Fruit fly (Drosophila melanogaster) whole organism, prepupa: ENCODE measurements around the gene CG11811.

Experiments used
- Blimp-1 ChIP-seq: fragments of 200-800 bp; sonication (Bioruptor generic); optimal IDR thresholded peaks from 3 replicates; lab custom pipeline; 2017; ENCODE audit warnings: missing biosample characterization, missing genetic modification characterization, mild to moderate bottlenecking, moderate library complexity, missing genetic modification reagents
- CG10631 ChIP-seq: fragments of 200-800 bp; sonication (Bioruptor generic); optimal IDR thresholded peaks from 2 replicates; lab custom pipeline; 2016; ENCODE audit warnings: missing biosample characterization, missing genetic modification characterization
- CG10669 ChIP-seq: fragments of 200-800 bp; sonication (Bioruptor generic); optimal IDR thresholded peaks from 3 replicates; lab custom pipeline; 2018; ENCODE audit warnings: missing biosample characterization, mild to moderate bottlenecking, missing genetic modification characterization, moderate library complexity
- CG11294 ChIP-seq: fragments of 200-800 bp; sonication (Bioruptor generic); IDR thresholded peaks from 2 replicates; pipeline ENCODE4 v1.3.6; 2022; ENCODE audit warnings: missing biosample characterization, missing genetic modification characterization
- CG11762 ChIP-seq: fragments of 200-800 bp; sonication (Bioruptor generic); optimal IDR thresholded peaks from 3 replicates; lab custom pipeline; 2016; ENCODE audit warnings: missing biosample characterization, missing genetic modification characterization; ENCODE audit not compliant: insufficient read depth
- CG15336 ChIP-seq: fragments of 200-800 bp; sonication (Bioruptor generic); IDR thresholded peaks from 2 replicates; pipeline ENCODE4 v1.3.6; 2022; ENCODE audit warnings: missing biosample characterization, missing genetic modification characterization
- CG1621 ChIP-seq: fragments of 200-800 bp; sonication (Bioruptor generic); optimal IDR thresholded peaks from 3 replicates; lab custom pipeline; 2018; ENCODE audit warnings: missing biosample characterization, mild to moderate bottlenecking, missing genetic modification characterization
- CG16779 ChIP-seq: fragments of 200-800 bp; sonication (Bioruptor generic); optimal IDR thresholded peaks from 3 replicates; lab custom pipeline; 2017; ENCODE audit warnings: missing biosample characterization, mild to moderate bottlenecking, missing genetic modification characterization
- CG3032 ChIP-seq: fragments of 200-800 bp; optimal IDR thresholded peaks from 2 replicates; lab custom pipeline; 2019; ENCODE audit warnings: missing biosample characterization, mild to moderate bottlenecking, missing genetic modification characterization, moderate library complexity
- CG32006 ChIP-seq: fragments of 200-800 bp; sonication (Bioruptor generic); optimal IDR thresholded peaks from 3 replicates; lab custom pipeline; 2017; ENCODE audit warnings: missing biosample characterization, mild to moderate bottlenecking, missing genetic modification characterization
- CG34406 ChIP-seq: fragments of 200-800 bp; sonication (Bioruptor generic); optimal IDR thresholded peaks from 3 replicates; lab custom pipeline; 2016; ENCODE audit warnings: missing biosample characterization, missing genetic modification characterization
- CG3919 ChIP-seq: fragments of 200-800 bp; sonication (Bioruptor generic); optimal IDR thresholded peaks from 3 replicates; lab custom pipeline; 2016; ENCODE audit warnings: missing biosample characterization, missing genetic modification characterization
- CG4318 ChIP-seq: fragments of 200-800 bp; sonication (Bioruptor generic); optimal IDR thresholded peaks from 3 replicates; lab custom pipeline; 2017; ENCODE audit warnings: missing biosample characterization, mild to moderate bottlenecking, missing genetic modification characterization
- CG6163 ChIP-seq: fragments of 200-800 bp; sonication (Bioruptor generic); IDR thresholded peaks from 3 replicates; pipeline ENCODE4 v1.3.6; 2022; ENCODE audit warnings: missing biosample characterization, missing genetic modification characterization
- CG6276 ChIP-seq: fragments of 200-800 bp; sonication (Bioruptor generic); optimal IDR thresholded peaks from 2 replicates; lab custom pipeline; 2017; ENCODE audit warnings: missing biosample characterization, mild to moderate bottlenecking, missing genetic modification characterization
- CG6792 ChIP-seq: fragments of 200-800 bp; sonication (Bioruptor generic); optimal IDR thresholded peaks from 3 replicates; lab custom pipeline; 2016; ENCODE audit warnings: missing biosample characterization, missing genetic modification characterization
- CG6854 ChIP-seq: fragments of 200-800 bp; sonication (Bioruptor generic); optimal IDR thresholded peaks from 2 replicates; lab custom pipeline; 2017; ENCODE audit warnings: missing biosample characterization, mild to moderate bottlenecking, missing genetic modification characterization
- CG7368 ChIP-seq: fragments of 200-800 bp; sonication (Bioruptor generic); optimal IDR thresholded peaks from 3 replicates; lab custom pipeline; 2016; ENCODE audit warnings: missing biosample characterization, missing genetic modification characterization
- CG8119 ChIP-seq: fragments of 200-800 bp; sonication (Bioruptor generic); IDR thresholded peaks from 3 replicates; pipeline ENCODE4 v1.3.6; 2022; ENCODE audit warnings: missing biosample characterization, missing genetic modification characterization
- CG8319 ChIP-seq: fragments of 200-800 bp; sonication (Bioruptor generic); optimal IDR thresholded peaks from 3 replicates; lab custom pipeline; 2016; ENCODE audit warnings: missing biosample characterization, missing genetic modification characterization
- CG9139 ChIP-seq: fragments of 200-800 bp; sonication (Bioruptor generic); optimal IDR thresholded peaks from 3 replicates; lab custom pipeline; 2017; ENCODE audit warnings: missing biosample characterization, mild to moderate bottlenecking, missing genetic modification characterization
- Eip75B ChIP-seq: fragments of 200-800 bp; sonication (Bioruptor generic); optimal IDR thresholded peaks from 3 replicates; lab custom pipeline; 2016; ENCODE audit warnings: missing biosample characterization, missing genetic modification characterization
- Eip93F ChIP-seq: fragments of 200-800 bp; sonication (Bioruptor generic); optimal IDR thresholded peaks from 2 replicates; lab custom pipeline; 2016; ENCODE audit warnings: missing biosample characterization, mild to moderate bottlenecking, missing genetic modification characterization
- Ets21C ChIP-seq: fragments of 200-800 bp; sonication (Bioruptor generic); optimal IDR thresholded peaks from 3 replicates; lab custom pipeline; 2016; ENCODE audit warnings: missing biosample characterization, missing genetic modification characterization
- Ets96B ChIP-seq: fragments of 200-800 bp; optimal IDR thresholded peaks from 2 replicates; lab custom pipeline; 2019; ENCODE audit warnings: missing biosample characterization, mild to moderate bottlenecking, missing genetic modification characterization, moderate library complexity
- Hr39 ChIP-seq: fragments of 200-800 bp; sonication (Bioruptor generic); optimal IDR thresholded peaks from 2 replicates; lab custom pipeline; 2016; ENCODE audit warnings: missing biosample characterization, missing genetic modification characterization
- Hr4 ChIP-seq: fragments of 200-800 bp; sonication (Bioruptor generic); optimal IDR thresholded peaks from 3 replicates; lab custom pipeline; 2016; ENCODE audit warnings: missing biosample characterization, missing genetic modification characterization
- Lpt ChIP-seq: fragments of 200-800 bp; sonication (Bioruptor generic); optimal IDR thresholded peaks from 3 replicates; lab custom pipeline; 2016; ENCODE audit warnings: missing biosample characterization, missing genetic modification characterization
- Met ChIP-seq: fragments of 200-800 bp; sonication (Bioruptor generic); optimal IDR thresholded peaks from 3 replicates; lab custom pipeline; 2016; ENCODE audit warnings: missing biosample characterization, missing genetic modification characterization
- OdsH ChIP-seq: fragments of 200-800 bp; sonication (Bioruptor generic); optimal IDR thresholded peaks from 3 replicates; lab custom pipeline; 2016; ENCODE audit warnings: missing biosample characterization, missing genetic modification characterization
- Smox ChIP-seq: fragments of 200-800 bp; sonication (Bioruptor generic); optimal IDR thresholded peaks from 3 replicates; lab custom pipeline; 2016; ENCODE audit warnings: missing biosample characterization, missing genetic modification characterization
- Sox14 ChIP-seq: fragments of 200-800 bp; sonication (Bioruptor generic); optimal IDR thresholded peaks from 3 replicates; lab custom pipeline; 2016; ENCODE audit warnings: missing biosample characterization, missing genetic modification characterization
- acj6 ChIP-seq: fragments of 200-800 bp; sonication (Bioruptor generic); optimal IDR thresholded peaks from 3 replicates; lab custom pipeline; 2016; ENCODE audit warnings: missing biosample characterization, missing genetic modification characterization
- cyc ChIP-seq: fragments of 200-800 bp; sonication (Bioruptor generic); optimal IDR thresholded peaks from 3 replicates; lab custom pipeline; 2016; ENCODE audit warnings: missing biosample characterization, missing genetic modification characterization
- dac ChIP-seq: fragments of 200-800 bp; sonication (Bioruptor generic); optimal IDR thresholded peaks from 2 replicates; lab custom pipeline; 2017; ENCODE audit warnings: missing biosample characterization, mild to moderate bottlenecking, missing genetic modification characterization
- dsx ChIP-seq: fragments of 200-800 bp; optimal IDR thresholded peaks from 3 replicates; lab custom pipeline; 2019; ENCODE audit warnings: missing biosample characterization, mild to moderate bottlenecking, missing genetic modification characterization, moderate library complexity; ENCODE audit not compliant: poor library complexity, severe bottlenecking
- eg ChIP-seq: fragments of 200-800 bp; sonication (Bioruptor generic); IDR thresholded peaks from 3 replicates; pipeline ENCODE4 v1.3.6; 2022; ENCODE audit warnings: missing biosample characterization, missing genetic modification characterization
- esn ChIP-seq: fragments of 200-800 bp; sonication (Bioruptor generic); optimal IDR thresholded peaks from 2 replicates; lab custom pipeline; 2016; ENCODE audit warnings: missing biosample characterization, mild to moderate bottlenecking, missing genetic modification characterization, moderate library complexity
- fd59A ChIP-seq: fragments of 200-800 bp; sonication (Bioruptor generic); optimal IDR thresholded peaks from 2 replicates; lab custom pipeline; 2017; ENCODE audit warnings: missing biosample characterization, mild to moderate bottlenecking, missing genetic modification characterization, missing genetic modification reagents
- fd85E ChIP-seq: fragments of 200-800 bp; sonication (Bioruptor generic); optimal IDR thresholded peaks from 3 replicates; lab custom pipeline; 2016; ENCODE audit warnings: missing biosample characterization, missing genetic modification characterization
- fkh ChIP-seq: fragments of 200-800 bp; sonication (Bioruptor generic); optimal IDR thresholded peaks from 3 replicates; lab custom pipeline; 2017; ENCODE audit warnings: missing biosample characterization, mild to moderate bottlenecking, missing genetic modification characterization, moderate library complexity
- lz ChIP-seq: fragments of 200-800 bp; sonication (Bioruptor generic); optimal IDR thresholded peaks from 3 replicates; lab custom pipeline; 2016; ENCODE audit warnings: missing biosample characterization, missing genetic modification characterization
- net ChIP-seq: fragments of 200-800 bp; sonication (Bioruptor generic); optimal IDR thresholded peaks from 3 replicates; lab custom pipeline; 2016; ENCODE audit warnings: missing biosample characterization, missing genetic modification characterization
- salr ChIP-seq, 2 experiments: fragments of 200-800 bp; sonication (Bioruptor generic); optimal IDR thresholded peaks; 3 replicates each; lab custom pipeline; 2016 to 2018; ENCODE audit warnings: missing biosample characterization in 2 of 2, missing genetic modification characterization in 2 of 2, mild to moderate bottlenecking in 1 of 2
- ss ChIP-seq, 2 experiments: fragments of 200-800 bp; sonication (Bioruptor generic); optimal IDR thresholded peaks; 2 replicates in 1 of 2; 3 replicates in 1 of 2; lab custom pipeline; 2017 to 2018; ENCODE audit warnings: mild to moderate bottlenecking in 2 of 2, missing biosample characterization in 2 of 2, missing genetic modification characterization in 2 of 2, moderate library complexity in 1 of 2
- topi ChIP-seq: fragments of 200-800 bp; sonication (Bioruptor generic); optimal IDR thresholded peaks from 3 replicates; lab custom pipeline; 2016; ENCODE audit warnings: missing biosample characterization, missing genetic modification characterization
- vri ChIP-seq: fragments of 200-800 bp; sonication (Bioruptor generic); optimal IDR thresholded peaks from 3 replicates; lab custom pipeline; 2016; ENCODE audit warnings: missing biosample characterization, mild to moderate bottlenecking, missing genetic modification characterization

Gene CG11811

dm6 chr3L:10678545-10679067 is 12.2 kb upstream of the CG11811 start (continued):
- TF ChIP-seq Sox14 (GFP tag; lab: Kevin White, UChicago), result peak; percentile 91
- peak; percentile 84 for TF ChIP-seq CG16779 (tag; lab: Kevin White, UChicago)
- TF ChIP-seq CG3919, result peak; percentile 86
- TF ChIP-seq salr (GFP tag; optimal IDR thresholded peaks at IDR 0.05; lab: Kevin White, UChicago), result peak; percentile 42 to 93
- TF ChIP-seq Blimp-1 (GFP tag; lab: Kevin White, UChicago), result peak; percentile 73
- peak; percentile 77 for TF ChIP-seq CG11762
- peak; percentile 73 for TF ChIP-seq CG8319
- TF ChIP-seq CG9139 (GFP tag; lab: Kevin White, UChicago), result peak; percentile 82
- peak; percentile 84; the same call in 2 of the 3 replicates for TF ChIP-seq CG6163
- TF ChIP-seq acj6 (GFP tag; lab: Kevin White, UChicago), result peak; percentile 85
- no peak for TF ChIP-seq fd85E (GFP tag; lab: Kevin White, UChicago)
- peak; percentile 89 for TF ChIP-seq ss (GFP tag; optimal IDR thresholded peaks at IDR 0.05; lab: Kevin White, UChicago)
- TF ChIP-seq Lpt (GFP tag; lab: Kevin White, UChicago), result peak; percentile 83
- peak; percentile 89 for TF ChIP-seq Met
- TF ChIP-seq net (GFP tag; lab: Kevin White, UChicago), result peak; percentile 88
- TF ChIP-seq CG4318 (GFP tag; lab: Kevin White, UChicago), result peak; percentile 82
- TF ChIP-seq fd59A (GFP tag; lab: Kevin White, UChicago), result peak; percentile 83
- peak; percentile 70 for TF ChIP-seq fkh
- TF ChIP-seq CG32006, result peak; percentile 95
- TF ChIP-seq CG3032 (tag; lab: Kevin White, UChicago), result peak; percentile 92
- peak; percentile 87 for TF ChIP-seq CG10669 (GFP tag; lab: Kevin White, UChicago)
- TF ChIP-seq cyc, result peak; percentile 80
- peak; percentile 91 for TF ChIP-seq Hr4 (GFP tag; lab: Kevin White, UChicago)
- peak; percentile 48 for TF ChIP-seq vri (GFP tag; lab: Kevin White, UChicago)
- peak; percentile 89 for TF ChIP-seq CG34406
- peak; percentile 87 for TF ChIP-seq OdsH (GFP tag; lab: Kevin White, UChicago)
- peak; percentile 78 for TF ChIP-seq Ets21C (GFP tag; lab: Kevin White, UChicago)
- peak; percentile 46 for TF ChIP-seq Eip93F (GFP tag; lab: Kevin White, UChicago)
- TF ChIP-seq esn, result peak; percentile 94
- peak; percentile 88 for TF ChIP-seq topi (GFP tag; lab: Kevin White, UChicago)
- peak; percentile 90 for TF ChIP-seq CG11294 (GFP tag; lab: Robert Waterston, UW)
- TF ChIP-seq Hr39 (GFP tag; lab: Kevin White, UChicago), result peak; percentile 79
- TF ChIP-seq, all 60 proteins: peak for 58

dm6 chr3L:10679711-10680154 is 11.1 kb upstream of the CG11811 start:
- TF ChIP-seq CG7368 (GFP tag; lab: Kevin White, UChicago) (no peak), OdsH (GFP tag; lab: Kevin White, UChicago) (peak; percentile 21), CG6854 (GFP tag; lab: Kevin White, UChicago) (no peak), cyc (no peak), Ets21C (GFP tag; lab: Kevin White, UChicago) (no peak), eg (GFP tag; lab: Robert Waterston, UW) (peak; percentile 58; the same call in 2 of the 3 replicates), lz (GFP tag; lab: Kevin White, UChicago) (no peak), CG8119 (GFP tag; lab: Robert Waterston, UW) (peak; percentile 52; the same call in 2 of the 3 replicates), CG10631 (no peak), Blimp-1 (GFP tag; lab: Kevin White, UChicago) (no peak), salr (GFP tag; optimal IDR thresholded peaks at IDR 0.05; lab: Kevin White, UChicago) (peak in 1 of 2 experiments; percentile 13), fd59A (GFP tag; lab: Kevin White, UChicago) (no peak), CG3919 (peak; percentile 16), CG6792 (GFP tag; lab: Kevin White, UChicago) (no peak), Hr4 (GFP tag; lab: Kevin White, UChicago) (peak; percentile 38), CG11294 (GFP tag; lab: Robert Waterston, UW) (0 out of 2 replicates have a peak, but pooled peaks have one; percentile 32), CG3032 (tag; lab: Kevin White, UChicago) (no peak), dsx (GFP tag; lab: Kevin White, UChicago) (peak; percentile 29), Eip75B (GFP tag; lab: Kevin White, UChicago) (peak; percentile 16), CG6276 (GFP tag; lab: Kevin White, UChicago) (peak; percentile 22), CG4318 (GFP tag; lab: Kevin White, UChicago) (no peak), CG15336 (GFP tag; lab: Robert Waterston, UW) (no peak; the same call in 1 of the 2 replicates), Ets96B (tag; lab: Kevin White, UChicago) (peak; percentile 36), Sox14 (GFP tag; lab: Kevin White, UChicago) (peak; percentile 34), dac (GFP tag; lab: Kevin White, UChicago) (no peak), CG16779 (tag; lab: Kevin White, UChicago) (peak; percentile 28), esn (peak; percentile 7), CG1621 (tag; lab: Kevin White, UChicago) (no peak), CG11762 (no peak), CG32006 (peak; percentile 56), Smox (no peak)
